Fruit fly (Drosophila melanogaster) whole organism, adult: Measurements from ENCODE around the gene CG14362.

Source experiments
- CG1620 ChIP-seq: fragments of 200-800 bp; sonication (Bioruptor generic); optimal IDR thresholded peaks from 2 replicates; lab custom pipeline; 2016; ENCODE audit warnings: missing biosample characterization, missing genetic modification characterization
- CG5204 ChIP-seq: fragments of 200-800 bp; sonication (Bioruptor generic); optimal IDR thresholded peaks from 2 replicates; lab custom pipeline; 2016; ENCODE audit warnings: missing biosample characterization, missing genetic modification characterization
- toe ChIP-seq: fragments of 200-800 bp; sonication (Bioruptor generic); optimal IDR thresholded peaks from 2 replicates; lab custom pipeline; 2016; ENCODE audit warnings: missing biosample characterization, missing genetic modification characterization

DNA sequence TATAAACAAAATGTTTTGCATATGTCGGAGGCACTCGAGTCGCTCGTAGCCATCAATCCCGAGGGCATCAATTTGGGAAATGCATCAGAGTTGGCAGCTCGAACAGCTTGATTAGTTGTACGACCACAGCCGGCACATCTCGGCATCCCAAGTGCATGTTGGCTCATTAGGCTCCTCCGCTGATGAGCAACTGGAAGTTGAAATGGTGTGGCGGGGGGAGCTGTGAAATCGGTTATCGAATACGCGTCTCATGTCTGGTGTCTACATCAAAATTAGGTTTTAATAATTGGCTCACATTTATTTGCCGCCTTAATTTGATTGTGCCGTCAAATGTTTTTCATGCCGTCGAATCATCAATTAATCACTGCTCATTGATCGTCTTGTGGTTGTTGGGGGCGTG is 4.0 kb upstream of the CG14362 start:
- no peak for TF ChIP-seq CG1620
- TF ChIP-seq CG5204 (GFP tag; lab: Kevin White, UChicago) = no peak
- no peak for TF ChIP-seq toe
